Worm (Caenorhabditis elegans) whole organism, L4 larva: Measurements from ENCODE around the gene F37C12.18.

Experiments
- D1046.2 ChIP-seq: fragments of 200-800 bp; sonication (Bioruptor generic); IDR thresholded peaks from 2 replicates; pipeline ENCODE4 v1.3.6; 2022; ENCODE audit warnings: missing genetic modification characterization, missing compliant biosample characterization
- F10B5.3 ChIP-seq: sonication (generic microtip); optimal IDR thresholded peaks from 2 replicates; lab custom pipeline; 2016; ENCODE audit warnings: mild to moderate bottlenecking, missing genetic modification characterization, missing compliant biosample characterization
- F26F4.8 ChIP-seq: fragments of 200-800 bp; sonication (Bioruptor generic); conservative IDR thresholded peaks from 2 replicates; pipeline ENCODE4 v1.3.6; 2022; ENCODE audit warnings: missing genetic modification characterization, missing compliant biosample characterization
- F37D6.2 ChIP-seq: sonication (generic microtip); optimal IDR thresholded peaks from 2 replicates; lab custom pipeline; 2016; ENCODE audit warnings: mild to moderate bottlenecking, missing genetic modification characterization, missing compliant biosample characterization
- F44E2.7 ChIP-seq: fragments of 200-800 bp; sonication (Bioruptor generic); IDR thresholded peaks from 2 replicates; pipeline ENCODE4 v2.1.2; 2022; ENCODE audit warnings: missing genetic modification characterization, missing compliant biosample characterization
- R02D3.7 ChIP-seq: fragments of 150-350 bp; sonication (generic microtip); optimal IDR thresholded peaks from 3 replicates; lab custom pipeline; 2014; ENCODE audit warnings: missing biosample characterization, missing genetic modification characterization
- T20F7.1 ChIP-seq: fragments of 200-800 bp; sonication (Bioruptor generic); optimal IDR thresholded peaks from 2 replicates; lab custom pipeline; 2018; ENCODE audit warnings: mild to moderate bottlenecking, missing genetic modification characterization, missing compliant biosample characterization
- Y5F2A.4 ChIP-seq: fragments of 200-800 bp; sonication (Bioruptor generic); optimal IDR thresholded peaks from 2 replicates; lab custom pipeline; 2018; ENCODE audit warnings: mild to moderate bottlenecking, missing genetic modification characterization, missing compliant biosample characterization
- ZK546.5 ChIP-seq, 2 experiments: sonication (generic microtip); optimal IDR thresholded peaks; 2 replicates each; lab custom pipeline; 2017; ENCODE audit warnings: missing biosample characterization in 2 of 2, missing genetic modification characterization in 2 of 2
- attf-4 ChIP-seq: sonication (generic microtip); optimal IDR thresholded peaks from 3 replicates; lab custom pipeline; 2017; ENCODE audit warnings: missing biosample characterization, missing genetic modification characterization
- ceh-20 ChIP-seq: fragments of 200-800 bp; sonication (Bioruptor generic); IDR thresholded peaks from 2 replicates; pipeline ENCODE4 v1.3.6; 2022; ENCODE audit warnings: missing genetic modification reagents, missing genetic modification characterization, missing compliant biosample characterization
- ceh-44 ChIP-seq: fragments of 200-800 bp; sonication (Bioruptor generic); IDR thresholded peaks from 2 replicates; pipeline ENCODE4 v1.3.6; 2022; ENCODE audit warnings: missing genetic modification reagents, missing genetic modification characterization, missing compliant biosample characterization
- ceh-82 ChIP-seq: sonication (generic microtip); optimal IDR thresholded peaks from 2 replicates; lab custom pipeline; 2017; ENCODE audit warnings: missing biosample characterization, missing genetic modification characterization
- ces-1 ChIP-seq: fragments of 150-350 bp; sonication (generic microtip); optimal IDR thresholded peaks from 4 replicates; lab custom pipeline; 2014; ENCODE audit warnings: missing biosample characterization, missing genetic modification reagents, missing genetic modification characterization
- daf-12 ChIP-seq: fragments of 150-350 bp; optimal IDR thresholded peaks from 2 replicates; lab custom pipeline; 2014; ENCODE audit warnings: missing biosample characterization, missing genetic modification reagents, missing genetic modification characterization
- daf-16 ChIP-seq, 3 experiments: sonication (generic microtip); optimal IDR thresholded peaks; 2 replicates each; lab custom pipeline; 2016 to 2017; ENCODE audit warnings: missing genetic modification characterization in 3 of 3, missing genetic modification reagents in 3 of 3, mild to moderate bottlenecking in 2 of 3, missing compliant biosample characterization in 2 of 3, missing biosample characterization in 1 of 3, moderate library complexity in 1 of 3
- dmd-6 ChIP-seq: fragments of 200-800 bp; sonication (Bioruptor generic); IDR thresholded peaks from 2 replicates; pipeline ENCODE4 v1.3.6; 2022; ENCODE audit warnings: missing genetic modification reagents, missing genetic modification characterization, missing compliant biosample characterization
- dmd-9 ChIP-seq: fragments of 200-800 bp; sonication (Bioruptor generic); IDR thresholded peaks from 2 replicates; pipeline ENCODE4 v1.3.6; 2022; ENCODE audit warnings: missing genetic modification reagents, missing genetic modification characterization, missing compliant biosample characterization
- dpl-1 ChIP-seq: fragments of 150-350 bp; optimal IDR thresholded peaks from 2 replicates; lab custom pipeline; 2014; ENCODE audit warnings: missing biosample characterization, missing genetic modification reagents, missing genetic modification characterization
- dve-1 ChIP-seq: sonication (generic microtip); optimal IDR thresholded peaks from 2 replicates; lab custom pipeline; 2017; ENCODE audit warnings: antibody characterized with exemption, mild to moderate bottlenecking, missing genetic modification characterization, missing compliant biosample characterization; ENCODE audit not compliant: insufficient read depth
- egl-27 ChIP-seq: sonication (generic microtip); optimal IDR thresholded peaks from 3 replicates; lab custom pipeline; 2017; ENCODE audit warnings: missing biosample characterization, missing genetic modification reagents, missing genetic modification characterization
- fkh-10 ChIP-seq: fragments of 150-350 bp; optimal IDR thresholded peaks from 2 replicates; lab custom pipeline; 2014; ENCODE audit warnings: missing biosample characterization, missing genetic modification reagents, missing genetic modification characterization
- gei-8 ChIP-seq: fragments of 200-800 bp; sonication (Bioruptor generic); optimal IDR thresholded peaks from 2 replicates; lab custom pipeline; 2018; ENCODE audit warnings: mild to moderate bottlenecking, missing genetic modification characterization, missing compliant biosample characterization
- hif-1 ChIP-seq, 2 experiments: sonication (generic microtip); optimal IDR thresholded peaks; 2 replicates each; lab custom pipeline; 2016 to 2017; ENCODE audit warnings: missing compliant biosample characterization in 2 of 2, missing genetic modification characterization in 2 of 2, missing genetic modification reagents in 2 of 2, missing genotype in 2 of 2, mild to moderate bottlenecking in 1 of 2
- hlh-11 ChIP-seq: fragments of 200-800 bp; sonication (Bioruptor generic); optimal IDR thresholded peaks from 2 replicates; lab custom pipeline; 2018; ENCODE audit warnings: mild to moderate bottlenecking, missing genetic modification characterization, missing compliant biosample characterization
- lin-13 ChIP-seq: fragments of 150-350 bp; optimal IDR thresholded peaks from 2 replicates; lab custom pipeline; 2014; ENCODE audit warnings: missing biosample characterization, missing genetic modification reagents, missing genetic modification characterization
- lsy-2 ChIP-seq, 2 experiments: fragments of 150-350 bp in 1 of 2; sonication (generic microtip) in 1 of 2; optimal IDR thresholded peaks; 2 replicates each; lab custom pipeline; 2014 to 2017; ENCODE audit warnings: missing biosample characterization in 2 of 2, missing genetic modification characterization in 2 of 2
- madf-5 ChIP-seq, 2 experiments: fragments of 200-800 bp; sonication (Bioruptor generic); IDR thresholded peaks; 2 replicates each; pipeline ENCODE4 v1.3.6; 2022; ENCODE audit warnings: missing compliant biosample characterization in 2 of 2, missing genetic modification characterization in 2 of 2
- madf-9 ChIP-seq: fragments of 200-800 bp; sonication (Bioruptor generic); conservative IDR thresholded peaks from 2 replicates; pipeline ENCODE4 v1.3.6; 2022; ENCODE audit warnings: missing genetic modification reagents, missing genetic modification characterization, missing compliant biosample characterization
- mep-1 ChIP-seq: fragments of 150-350 bp; sonication (generic microtip); optimal IDR thresholded peaks from 3 replicates; lab custom pipeline; 2014; ENCODE audit warnings: missing biosample characterization, missing genetic modification characterization
- mxl-3 ChIP-seq: fragments of 200-800 bp; sonication (Bioruptor generic); optimal IDR thresholded peaks from 2 replicates; lab custom pipeline; 2018; ENCODE audit warnings: mild to moderate bottlenecking, missing genetic modification characterization, missing compliant biosample characterization
- nhr-10 ChIP-seq: fragments of 150-350 bp; optimal IDR thresholded peaks from 2 replicates; lab custom pipeline; 2014; ENCODE audit warnings: missing biosample characterization, missing genetic modification characterization
- nhr-28 ChIP-seq: fragments of 150-350 bp; optimal IDR thresholded peaks from 2 replicates; lab custom pipeline; 2014; ENCODE audit warnings: missing biosample characterization, missing genetic modification characterization
- nhr-48 ChIP-seq: sonication (generic microtip); optimal IDR thresholded peaks from 2 replicates; lab custom pipeline; 2016; ENCODE audit warnings: mild to moderate bottlenecking, missing genetic modification characterization, missing compliant biosample characterization
- nhr-6 ChIP-seq: fragments of 150-350 bp; optimal IDR thresholded peaks from 2 replicates; lab custom pipeline; 2014; ENCODE audit warnings: missing biosample characterization, missing genetic modification characterization
- nhr-77 ChIP-seq: fragments of 150-350 bp; optimal IDR thresholded peaks from 2 replicates; lab custom pipeline; 2014; ENCODE audit warnings: missing biosample characterization, missing genetic modification characterization
- pqm-1 ChIP-seq: sonication (generic microtip); optimal IDR thresholded peaks from 2 replicates; lab custom pipeline; 2017; ENCODE audit warnings: missing biosample characterization, missing genetic modification characterization
- rbr-2 ChIP-seq: sonication (generic microtip); optimal IDR thresholded peaks from 2 replicates; lab custom pipeline; 2016; ENCODE audit warnings: missing genotype, missing genetic modification characterization, missing compliant biosample characterization
- skn-1 ChIP-seq: fragments of 150-350 bp; optimal IDR thresholded peaks from 2 replicates; lab custom pipeline; 2014; ENCODE audit warnings: missing biosample characterization, missing genetic modification characterization
- tra-1 ChIP-seq: fragments of 200-800 bp; sonication (Bioruptor generic); IDR thresholded peaks from 2 replicates; pipeline ENCODE4 v1.3.6; 2022; ENCODE audit warnings: missing genetic modification reagents, missing genetic modification characterization, missing compliant biosample characterization
- unc-130 ChIP-seq: sonication (generic microtip); optimal IDR thresholded peaks from 2 replicates; lab custom pipeline; 2016; ENCODE audit warnings: missing genetic modification reagents, missing genetic modification characterization, missing compliant biosample characterization
- unc-39 ChIP-seq: sonication (generic microtip); optimal IDR thresholded peaks from 2 replicates; lab custom pipeline; 2017; ENCODE audit warnings: missing biosample characterization, missing genetic modification characterization
- unc-62 ChIP-seq, 3 experiments: fragments of 150-350 bp in 1 of 3; sonication (generic microtip); optimal IDR thresholded peaks in 2 of 3; peaks in 1 of 3; 1 replicate in 1 of 3; 2 replicates in 2 of 3; lab custom pipeline; 2014 to 2017; ENCODE audit warnings: missing biosample characterization in 3 of 3, missing genetic modification characterization in 3 of 3, missing genetic modification reagents in 3 of 3, missing genotype in 1 of 3
- zfp-2 ChIP-seq: sonication (generic microtip); optimal IDR thresholded peaks from 2 replicates; lab custom pipeline; 2016; ENCODE audit warnings: mild to moderate bottlenecking, missing genetic modification characterization, missing compliant biosample characterization
- zip-11 ChIP-seq: fragments of 200-800 bp; sonication (Bioruptor generic); IDR thresholded peaks from 2 replicates; pipeline ENCODE4 v1.3.6; 2022; ENCODE audit warnings: missing genetic modification characterization, missing compliant biosample characterization

F37C12.18 gene

ce11 chrIII:7189581-7190128, 5.6 kb downstream of the F37C12.18 start, which contains the start of gene rps-21 (continued):
- peak; percentile 84 for TF ChIP-seq R02D3.7 (tag; lab: Kevin White, UChicago)
- TF ChIP-seq Y5F2A.4 (GFP tag; lab: Kevin White, UChicago), result no peak
- 0 out of 2 replicates have a peak, but pooled peaks have one; percentile 30 for TF ChIP-seq tra-1
- TF ChIP-seq dmd-6, result peak; percentile 53; the same call in 1 of the 2 replicates
- no peak for TF ChIP-seq daf-16 (GFP tag; optimal IDR thresholded peaks at IDR 0.05; lab: Kevin White, UChicago)
- peak; percentile 16 for TF ChIP-seq daf-16 (tag; optimal IDR thresholded peaks at IDR 0.05; lab: Kevin White, UChicago)
- TF ChIP-seq T20F7.1, result peak; percentile 78
- TF ChIP-seq unc-62 (GFP tag; optimal IDR thresholded peaks at IDR 0.05 in 1 of 2; lab: Kevin White, UChicago), result peak in 1 of 2 experiments; percentile 77
- no peak for TF ChIP-seq unc-62 (tag; optimal IDR thresholded peaks at IDR 0.05; lab: Kevin White, UChicago)
- TF ChIP-seq madf-5 (GFP tag; IDR thresholded peaks at IDR 0.05; lab: Robert Waterston, UW), result no peak
- TF ChIP-seq ces-1 (GFP tag; lab: Kevin White, UChicago), result peak; percentile 67
- peak; percentile 82 for TF ChIP-seq mep-1 (tag; lab: Kevin White, UChicago)
- no peak for TF ChIP-seq zip-11
- peak; percentile 67 for TF ChIP-seq rbr-2 (tag; lab: Kevin White, UChicago)
- peak; percentile 9 for TF ChIP-seq fkh-10 (GFP tag; lab: Kevin White, UChicago)
- no peak for TF ChIP-seq mxl-3 (GFP tag; lab: Kevin White, UChicago)
- TF ChIP-seq hlh-11 (tag; lab: Kevin White, UChicago), result peak; percentile 69
- TF ChIP-seq F26F4.8 (GFP tag; lab: Robert Waterston, UW), result no peak
- no peak for TF ChIP-seq daf-12 (tag; lab: Kevin White, UChicago)
- no peak for TF ChIP-seq ceh-44
- TF ChIP-seq egl-27 (tag; lab: Kevin White, UChicago), result no peak
- TF ChIP-seq attf-4 (tag; lab: Kevin White, UChicago), result no peak
- peak; percentile 9 to 92 for TF ChIP-seq lsy-2 (tag; optimal IDR thresholded peaks at IDR 0.05; lab: Kevin White, UChicago)
- no peak for TF ChIP-seq dmd-9 (GFP tag; lab: Robert Waterston, UW)
- TF ChIP-seq ZK546.5 (tag; optimal IDR thresholded peaks at IDR 0.05; lab: Kevin White, UChicago), result peak in 1 of 2 experiments; percentile 52
- TF ChIP-seq madf-9 (GFP tag; lab: Robert Waterston, UW), result no peak
- TF ChIP-seq unc-39 (tag; lab: Kevin White, UChicago), result no peak
- TF ChIP-seq F10B5.3, result no peak
- no peak for TF ChIP-seq skn-1 (tag; lab: Kevin White, UChicago)
- TF ChIP-seq dpl-1, result peak; percentile 82
- TF ChIP-seq gei-8 (GFP tag; lab: Kevin White, UChicago), result no peak
- no peak for TF ChIP-seq ceh-82 (tag; lab: Kevin White, UChicago)
- peak; percentile 39 for TF ChIP-seq F37D6.2
- peak; percentile 64 for TF ChIP-seq nhr-77 (tag; lab: Kevin White, UChicago)
- peak; percentile 48; the same call in 1 of the 2 replicates for TF ChIP-seq ceh-20 (GFP tag; lab: Robert Waterston, UW)
- peak; percentile 21 for TF ChIP-seq pqm-1 (tag; lab: Kevin White, UChicago)
- TF ChIP-seq lin-13 (GFP tag; lab: Kevin White, UChicago), result peak; percentile 58
- TF ChIP-seq nhr-48, result peak; percentile 11
- TF ChIP-seq nhr-6 (tag; lab: Kevin White, UChicago), result peak; percentile 77
- no peak for TF ChIP-seq D1046.2
- TF ChIP-seq unc-130, result peak; percentile 38
- TF ChIP-seq zfp-2 (tag; lab: Kevin White, UChicago), result peak; percentile 94
- peak; percentile 72 for TF ChIP-seq nhr-28 (tag; lab: Kevin White, UChicago)
- TF ChIP-seq nhr-10 (tag; lab: Kevin White, UChicago), result no peak
- peak; percentile 82 for TF ChIP-seq dve-1 (tag; lab: Kevin White, UChicago)
- no peak for TF ChIP-seq F44E2.7 (GFP tag; lab: Robert Waterston, UW)
- TF ChIP-seq hif-1 (tag; optimal IDR thresholded peaks at IDR 0.05; lab: Kevin White, UChicago), result peak in 1 of 2 experiments; percentile 63
